Worm (Caenorhabditis elegans) whole organism, young adult: ENCODE results near the gene col-106.
A peak's percentile ranks its signal among the peaks of the same experiment; 100 is the strongest.

Experiments used
- C17E4.6 ChIP-seq: fragments of 200-800 bp; sonication (Bioruptor generic); IDR thresholded peaks from 2 replicates; pipeline ENCODE4 v1.3.6; 2022; ENCODE audit warnings: missing genetic modification reagents, missing genetic modification characterization, missing compliant biosample characterization
- D2030.7 ChIP-seq: fragments of 200-800 bp; sonication (Bioruptor generic); IDR thresholded peaks from 2 replicates; pipeline ENCODE4 v1.3.6; 2022; ENCODE audit warnings: missing genetic modification reagents, missing genetic modification characterization, missing compliant biosample characterization
- F22D6.2 ChIP-seq: sonication (generic microtip); optimal IDR thresholded peaks from 2 replicates; lab custom pipeline; 2016; ENCODE audit warnings: mild to moderate bottlenecking, missing genetic modification characterization, missing compliant biosample characterization
- F23B12.7 ChIP-seq: sonication (generic microtip); optimal IDR thresholded peaks from 2 replicates; lab custom pipeline; 2017; ENCODE audit warnings: missing genetic modification characterization, mild to moderate bottlenecking, missing compliant biosample characterization, antibody characterized with exemption, moderate library complexity; ENCODE audit not compliant: insufficient read depth
- F49E8.2 ChIP-seq: sonication (generic microtip); optimal IDR thresholded peaks from 3 replicates; lab custom pipeline; 2017; ENCODE audit warnings: missing genetic modification characterization, mild to moderate bottlenecking, missing compliant biosample characterization, antibody characterized with exemption, moderate library complexity; ENCODE audit not compliant: insufficient read depth
- F52B5.7 ChIP-seq: sonication (generic microtip); optimal IDR thresholded peaks from 2 replicates; lab custom pipeline; 2016; ENCODE audit warnings: mild to moderate bottlenecking, missing genetic modification characterization, missing compliant biosample characterization
- F57A8.1 ChIP-seq: fragments of 200-800 bp; sonication (Bioruptor generic); optimal IDR thresholded peaks from 2 replicates; lab custom pipeline; 2018; ENCODE audit warnings: mild to moderate bottlenecking, missing genetic modification characterization, moderate library complexity, missing compliant biosample characterization
- K11D2.4 ChIP-seq: fragments of 200-800 bp; sonication (Bioruptor generic); IDR thresholded peaks from 2 replicates; pipeline ENCODE4 v1.3.6; 2022; ENCODE audit warnings: missing genetic modification reagents, missing genetic modification characterization, missing compliant biosample characterization
- K12H6.12 ChIP-seq: fragments of 200-800 bp; sonication (Bioruptor generic); optimal IDR thresholded peaks from 2 replicates; lab custom pipeline; 2018; ENCODE audit warnings: mild to moderate bottlenecking, missing genetic modification characterization, missing compliant biosample characterization
- T26A5.8 ChIP-seq: sonication (generic microtip); optimal IDR thresholded peaks from 2 replicates; lab custom pipeline; 2016; ENCODE audit warnings: missing genetic modification characterization, missing compliant biosample characterization
- Y67H2A.10 ChIP-seq: fragments of 200-800 bp; sonication (Bioruptor generic); conservative IDR thresholded peaks from 2 replicates; pipeline ENCODE4 v1.3.6; 2022; ENCODE audit warnings: missing genetic modification reagents, missing genetic modification characterization, missing compliant biosample characterization
- Y95B8A.8 ChIP-seq: fragments of 200-800 bp; sonication (Bioruptor generic); IDR thresholded peaks from 2 replicates; pipeline ENCODE4 v1.3.6; 2022; ENCODE audit warnings: missing genetic modification reagents, missing genetic modification characterization, missing compliant biosample characterization
- athp-1 ChIP-seq: sonication (generic microtip); optimal IDR thresholded peaks from 2 replicates; lab custom pipeline; 2017; ENCODE audit warnings: mild to moderate bottlenecking, missing genetic modification characterization, missing compliant biosample characterization
- attf-6 ChIP-seq: fragments of 200-800 bp; sonication (Bioruptor generic); IDR thresholded peaks from 2 replicates; pipeline ENCODE4 v1.3.6; 2022; ENCODE audit warnings: missing genetic modification reagents, missing genetic modification characterization, missing compliant biosample characterization
- bed-1 ChIP-seq: fragments of 200-800 bp; sonication (Bioruptor generic); IDR thresholded peaks from 2 replicates; pipeline ENCODE4 v1.3.6; 2022; ENCODE audit warnings: missing genetic modification reagents, missing genetic modification characterization, missing compliant biosample characterization
- ccch-3 ChIP-seq: fragments of 200-800 bp; sonication (Bioruptor generic); optimal IDR thresholded peaks from 2 replicates; lab custom pipeline; 2018; ENCODE audit warnings: mild to moderate bottlenecking, missing genetic modification characterization, missing compliant biosample characterization
- cebp-1 ChIP-seq, 2 experiments: fragments of 200-800 bp in 1 of 2; sonication (Bioruptor generic) in 1 of 2; sonication (generic microtip) in 1 of 2; IDR thresholded peaks in 1 of 2; optimal IDR thresholded peaks in 1 of 2; 2 replicates each; pipeline versions ENCODE4 v1.3.6 to Lab custom; 2017 to 2022; ENCODE audit warnings: missing compliant biosample characterization in 2 of 2, missing genetic modification characterization in 2 of 2, mild to moderate bottlenecking in 1 of 2, missing genetic modification reagents in 1 of 2, moderate library complexity in 1 of 2
- ceh-91 ChIP-seq: fragments of 200-800 bp; sonication (Bioruptor generic); IDR thresholded peaks from 2 replicates; pipeline ENCODE4 v1.3.6; 2022; ENCODE audit warnings: missing genetic modification reagents, missing genetic modification characterization, missing compliant biosample characterization
- die-1 ChIP-seq: sonication (generic microtip); optimal IDR thresholded peaks from 2 replicates; lab custom pipeline; 2016; ENCODE audit warnings: missing genotype, mild to moderate bottlenecking, missing genetic modification characterization, missing compliant biosample characterization
- ekl-4 ChIP-seq: fragments of 200-800 bp; sonication (Bioruptor generic); IDR thresholded peaks from 2 replicates; pipeline ENCODE4 v1.3.6; 2022; ENCODE audit warnings: missing genetic modification reagents, missing genetic modification characterization, missing compliant biosample characterization
- gei-17 ChIP-seq: fragments of 200-800 bp; sonication (Bioruptor generic); optimal IDR thresholded peaks from 2 replicates; lab custom pipeline; 2018; ENCODE audit warnings: mild to moderate bottlenecking, missing genetic modification characterization, missing compliant biosample characterization
- him-1 ChIP-seq: sonication (generic microtip); optimal IDR thresholded peaks from 2 replicates; lab custom pipeline; 2016; ENCODE audit warnings: missing genotype, missing genetic modification reagents, missing genetic modification characterization, missing compliant biosample characterization
- hrde-1 ChIP-seq: sonication (generic microtip); optimal IDR thresholded peaks from 2 replicates; lab custom pipeline; 2016; ENCODE audit warnings: missing genetic modification characterization, mild to moderate bottlenecking, missing compliant biosample characterization, moderate library complexity, missing genotype, missing genetic modification reagents, borderline replicate concordance
- lin-54 ChIP-seq: fragments of 200-800 bp; sonication (Bioruptor generic); optimal IDR thresholded peaks from 2 replicates; lab custom pipeline; 2018; ENCODE audit warnings: mild to moderate bottlenecking, missing genetic modification characterization, missing compliant biosample characterization
- lsl-1 ChIP-seq: fragments of 200-800 bp; sonication (Bioruptor generic); optimal IDR thresholded peaks from 2 replicates; lab custom pipeline; 2018; ENCODE audit warnings: mild to moderate bottlenecking, missing genetic modification characterization, moderate library complexity, missing compliant biosample characterization
- lsy-27 ChIP-seq: sonication (generic microtip); optimal IDR thresholded peaks from 2 replicates; lab custom pipeline; 2017; ENCODE audit warnings: missing genetic modification characterization, mild to moderate bottlenecking, missing compliant biosample characterization, antibody characterized with exemption, missing genotype, borderline replicate concordance; ENCODE audit not compliant: insufficient read depth
- madf-3 ChIP-seq: fragments of 200-800 bp; sonication (Bioruptor generic); IDR thresholded peaks from 2 replicates; pipeline ENCODE4 v1.3.6; 2022; ENCODE audit warnings: missing genetic modification reagents, missing genetic modification characterization, missing compliant biosample characterization
- madf-6 ChIP-seq: fragments of 200-800 bp; sonication (Bioruptor generic); IDR thresholded peaks from 2 replicates; pipeline ENCODE4 v1.3.6; 2022; ENCODE audit warnings: missing genetic modification reagents, missing genetic modification characterization, missing compliant biosample characterization
- madf-8 ChIP-seq: fragments of 200-800 bp; sonication (Bioruptor generic); conservative IDR thresholded peaks from 2 replicates; pipeline ENCODE4 v1.3.6; 2022; ENCODE audit warnings: missing genetic modification reagents, missing genetic modification characterization, missing compliant biosample characterization
- mcd-1 ChIP-seq: fragments of 200-800 bp; sonication (Bioruptor generic); IDR thresholded peaks from 2 replicates; pipeline ENCODE4 v1.3.6; 2022; ENCODE audit warnings: missing genetic modification reagents, missing genetic modification characterization, missing compliant biosample characterization
- mel-28 ChIP-seq: sonication (generic microtip); optimal IDR thresholded peaks from 2 replicates; lab custom pipeline; 2016; ENCODE audit warnings: borderline replicate concordance, mild to moderate bottlenecking, missing genetic modification characterization, missing compliant biosample characterization
- mes-4 ChIP-seq: sonication (generic microtip); optimal IDR thresholded peaks from 2 replicates; lab custom pipeline; 2016; ENCODE audit warnings: missing genotype, missing genetic modification characterization, missing compliant biosample characterization
- nfya-1 ChIP-seq: sonication (generic microtip); optimal IDR thresholded peaks from 2 replicates; lab custom pipeline; 2017; ENCODE audit warnings: antibody characterized with exemption, missing compliant biosample characterization, missing genetic modification characterization, borderline replicate concordance; ENCODE audit not compliant: insufficient read depth
- nfyb-1 ChIP-seq: fragments of 200-800 bp; sonication (Bioruptor generic); IDR thresholded peaks from 2 replicates; pipeline ENCODE4 v1.3.6; 2022; ENCODE audit warnings: missing genetic modification reagents, missing genetic modification characterization, missing compliant biosample characterization
- nhr-179 ChIP-seq: sonication (generic microtip); optimal IDR thresholded peaks from 2 replicates; lab custom pipeline; 2016; ENCODE audit warnings: mild to moderate bottlenecking, missing genetic modification characterization, missing compliant biosample characterization
- rec-8 ChIP-seq, 2 experiments: sonication (generic microtip); optimal IDR thresholded peaks; 2 replicates each; lab custom pipeline; 2016; ENCODE audit warnings: mild to moderate bottlenecking in 2 of 2, missing genetic modification characterization in 2 of 2, missing genetic modification reagents in 2 of 2, missing genotype in 2 of 2, missing biosample characterization in 1 of 2, missing compliant biosample characterization in 1 of 2, moderate library complexity in 1 of 2
- snpc-4 ChIP-seq, 5 experiments: fragments of 150-350 bp in 1 of 5; sonication (generic microtip) in 4 of 5; optimal IDR thresholded peaks; 2 replicates each; lab custom pipeline; 2014 to 2018; ENCODE audit warnings: missing genetic modification characterization in 5 of 5, missing biosample characterization in 3 of 5, antibody characterized with exemption in 2 of 5, mild to moderate bottlenecking in 2 of 5, missing compliant biosample characterization in 2 of 5, missing genotype in 2 of 5, moderate library complexity in 2 of 5, missing genetic modification reagents in 1 of 5
- somi-1 ChIP-seq: fragments of 200-800 bp; sonication (Bioruptor generic); optimal IDR thresholded peaks from 2 replicates; lab custom pipeline; 2018; ENCODE audit warnings: mild to moderate bottlenecking, missing genetic modification characterization, missing compliant biosample characterization
- tbp1 ChIP-seq: fragments of 200-800 bp; sonication (Bioruptor generic); optimal IDR thresholded peaks from 2 replicates; lab custom pipeline; 2018; ENCODE audit warnings: mild to moderate bottlenecking, missing genetic modification characterization, missing compliant biosample characterization
- tlf-1 ChIP-seq: fragments of 200-800 bp; sonication (Bioruptor generic); optimal IDR thresholded peaks from 2 replicates; lab custom pipeline; 2018; ENCODE audit warnings: mild to moderate bottlenecking, missing genetic modification characterization, missing compliant biosample characterization
- ztf-22 ChIP-seq: fragments of 200-800 bp; sonication (Bioruptor generic); optimal IDR thresholded peaks from 2 replicates; lab custom pipeline; 2018; ENCODE audit warnings: mild to moderate bottlenecking, missing genetic modification characterization, moderate library complexity, missing compliant biosample characterization
- ztf-25 ChIP-seq: fragments of 200-800 bp; sonication (Bioruptor generic); IDR thresholded peaks from 2 replicates; pipeline ENCODE4 v1.3.6; 2022; ENCODE audit warnings: missing genetic modification reagents, missing genetic modification characterization, missing compliant biosample characterization
- ztf-28 ChIP-seq: fragments of 200-800 bp; sonication (Bioruptor generic); IDR thresholded peaks from 2 replicates; pipeline ENCODE4 v1.3.6; 2022; ENCODE audit warnings: missing genetic modification reagents, missing genetic modification characterization, missing compliant biosample characterization

col-106 gene

ce11 chrIV:1419795-1420509 is 40.6 kb downstream of the col-106 start, which contains the start of gene Y77E11A.7 (continued):
- TF ChIP-seq nhr-179 (tag; lab: Kevin White, UChicago) (no peak), bed-1 (no peak), nfya-1 (tag; lab: Kevin White, UChicago) (no peak), ztf-25 (GFP tag; lab: Robert Waterston, UW) (0 out of 2 replicates have a peak, but pooled peaks have one; percentile 40), gei-17 (GFP tag; lab: Kevin White, UChicago) (peak; percentile 4), cebp-1 (GFP tag; IDR thresholded peaks at IDR 0.05; lab: Robert Waterston, UW) (no peak), cebp-1 (tag; optimal IDR thresholded peaks at IDR 0.05; lab: Kevin White, UChicago) (peak; percentile 80), tbp1 (GFP tag; lab: Kevin White, UChicago) (peak; percentile 1), athp-1 (peak; percentile 26), mcd-1 (peak; percentile 93), lsl-1 (GFP tag; lab: Kevin White, UChicago) (peak; percentile 95), madf-6 (GFP tag; lab: Robert Waterston, UW) (peak; percentile 96), ztf-28 (GFP tag; lab: Robert Waterston, UW) (no peak), lsy-27 (tag; lab: Kevin White, UChicago) (no peak), nfyb-1 (peak; percentile 67; the same call in 1 of the 2 replicates), mel-28 (tag; lab: Kevin White, UChicago) (no peak), Y67H2A.10 (GFP tag; lab: Robert Waterston, UW) (peak; percentile 61), C17E4.6 (GFP tag; lab: Robert Waterston, UW) (no peak), snpc-4 (GFP tag; optimal IDR thresholded peaks at IDR 0.05; lab: Kevin White, UChicago) (no peak), snpc-4 (tag; optimal IDR thresholded peaks at IDR 0.05; lab: Kevin White, UChicago) (peak in 2 of 4 experiments; percentile 42 to 57), attf-6 (no peak), F23B12.7 (tag; lab: Kevin White, UChicago) (peak; percentile 52), mes-4 (no peak), K12H6.12 (peak; percentile 94), ccch-3 (GFP tag; lab: Kevin White, UChicago) (peak; percentile 2), F57A8.1 (GFP tag; lab: Kevin White, UChicago) (no peak), die-1 (no peak), hrde-1 (tag; lab: Kevin White, UChicago) (no peak), tlf-1 (GFP tag; lab: Kevin White, UChicago) (no peak), ztf-22 (GFP tag; lab: Kevin White, UChicago) (no peak), lin-54 (GFP tag; lab: Kevin White, UChicago) (peak; percentile 68), ceh-91 (GFP tag; lab: Robert Waterston, UW) (peak; percentile 69; the same call in 1 of the 2 replicates), T26A5.8 (tag; lab: Kevin White, UChicago) (no peak), F49E8.2 (tag; lab: Kevin White, UChicago) (peak; percentile 53), ekl-4 (peak; percentile 50; the same call in 1 of the 2 replicates), rec-8 (tag; optimal IDR thresholded peaks at IDR 0.05; lab: Kevin White, UChicago) (peak in 1 of 2 experiments; percentile 3), madf-8 (GFP tag; lab: Robert Waterston, UW) (peak; percentile 88), D2030.7 (GFP tag; lab: Robert Waterston, UW) (peak; percentile 73), F52B5.7 (tag; lab: Kevin White, UChicago) (no peak), him-1 (peak; percentile 14), K11D2.4 (GFP tag; lab: Robert Waterston, UW) (peak; percentile 61; the same call in 1 of the 2 replicates), F22D6.2 (tag; lab: Kevin White, UChicago) (no peak), Y95B8A.8 (GFP tag; lab: Robert Waterston, UW) (0 out of 2 replicates have a peak, but pooled peaks have one; percentile 10), madf-3 (GFP tag; lab: Robert Waterston, UW) (peak; percentile 98), somi-1 (GFP tag; lab: Kevin White, UChicago) (no peak)
